Worm (Caenorhabditis elegans): Measurements from ENCODE around the gene msp-49.

The msp-49 gene

DNA sequence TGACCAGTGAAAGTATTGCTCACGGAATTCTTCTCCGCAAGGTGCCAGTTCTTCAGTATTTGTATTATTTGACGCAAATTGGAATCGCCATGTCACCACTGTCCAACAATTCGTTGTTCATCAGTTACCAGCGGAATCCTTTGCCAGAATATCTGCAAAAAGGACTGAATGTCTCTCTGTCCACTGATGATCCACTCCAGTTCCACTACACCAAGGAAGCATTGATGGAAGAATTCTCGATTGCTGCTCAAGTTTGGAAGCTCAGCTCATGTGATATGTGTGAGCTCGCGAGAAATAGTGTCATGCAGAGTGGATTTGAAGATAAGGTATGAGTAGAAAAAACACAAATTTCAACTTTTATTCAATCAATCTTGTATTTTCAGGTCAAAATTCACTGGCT lies 15.0 kb downstream of the msp-49 start:
- TF ChIP-seq F39B2.1 (GFP tag; IDR thresholded peaks at IDR 0.05) (no peak), Y95B8A.8 (GFP tag; IDR thresholded peaks at IDR 0.05) (no peak), ceh-100 (GFP tag; IDR thresholded peaks at IDR 0.05) (no peak), fkh-3 (tag; optimal IDR thresholded peaks at IDR 0.05) (no peak), nhr-80 (tag; optimal IDR thresholded peaks at IDR 0.05) (no peak), Y79H2A.3 (GFP tag; conservative IDR thresholded peaks at IDR 0.05) (no peak), let-526 (GFP tag; IDR thresholded peaks at IDR 0.05) (no peak), B0336.3 (GFP tag; IDR thresholded peaks at IDR 0.05) (no peak), zim-3 (tag; optimal IDR thresholded peaks at IDR 0.05) (no peak), snpc-1.3 (tag; optimal IDR thresholded peaks at IDR 0.05; ENCODE audit: insufficient read depth) (no peak), T07F8.4 (tag; optimal IDR thresholded peaks at IDR 0.05) (no peak), pbrm-1 (GFP tag; IDR thresholded peaks at IDR 0.05) (no peak), F22D6.2 (tag; optimal IDR thresholded peaks at IDR 0.05) (no peak), pha-4 (tag; optimal IDR thresholded peaks at IDR 0.05) (no peak), ZK185.1 (tag; optimal IDR thresholded peaks at IDR 0.05; ENCODE audit: poor library complexity, severe bottlenecking) (no peak), ztf-3 (GFP tag; optimal IDR thresholded peaks at IDR 0.05) (no peak)

DNA sequence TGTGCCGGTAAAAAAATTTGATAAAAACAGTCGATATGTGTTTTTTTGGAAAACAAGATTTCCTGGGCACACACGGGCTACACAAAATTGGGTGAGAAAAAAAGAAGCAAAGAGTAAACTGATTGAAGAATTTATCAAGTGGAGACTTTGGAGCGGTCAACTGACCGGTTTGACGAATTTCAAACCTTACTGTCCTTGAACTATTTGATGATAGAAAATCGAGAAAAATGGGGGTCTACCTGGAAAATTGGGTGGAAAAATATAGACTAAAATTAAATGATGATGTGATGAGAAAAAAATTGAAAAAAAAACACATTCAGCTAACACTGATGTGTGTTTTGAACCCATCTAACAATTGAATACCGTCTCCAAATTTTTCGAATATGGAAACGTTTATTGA lies 16.7 kb downstream of the msp-49 start, which contains the start of gene C34F11.8:
TSS of gene C34F11.8 (minus strand) at position 135 of the 400 bp plus-strand sequence.
- TF ChIP-seq nfyb-1 (GFP tag; IDR thresholded peaks at IDR 0.05): no peak
- TF ChIP-seq ceh-58 (GFP tag; IDR thresholded peaks at IDR 0.05): no peak
- no peak for TF ChIP-seq rcor-1 (GFP tag; IDR thresholded peaks at IDR 0.05)
- no peak for TF ChIP-seq lin-40 (tag; optimal IDR thresholded peaks at IDR 0.05)
- no peak for TF ChIP-seq ceh-100 (GFP tag; IDR thresholded peaks at IDR 0.05)
- TF ChIP-seq dox-1 (GFP tag; IDR thresholded peaks at IDR 0.05): no peak
- TF ChIP-seq Y56A3A.18 (GFP tag; IDR thresholded peaks at IDR 0.05): no peak
- TF ChIP-seq lir-1 (GFP tag; conservative IDR thresholded peaks at IDR 0.05): no peak
- no peak for TF ChIP-seq somi-1 (GFP tag; optimal IDR thresholded peaks at IDR 0.05)
- no peak for TF ChIP-seq ZK185.1 (tag; optimal IDR thresholded peaks at IDR 0.05; ENCODE audit: poor library complexity, severe bottlenecking)
- no peak for TF ChIP-seq T26A5.8 (tag; optimal IDR thresholded peaks at IDR 0.05)
- TF ChIP-seq ceh-27 (GFP tag; optimal IDR thresholded peaks at IDR 0.05): no peak
- TF ChIP-seq F10E7.11 (tag; optimal IDR thresholded peaks at IDR 0.05): no peak
- no peak for TF ChIP-seq pbrm-1 (GFP tag; IDR thresholded peaks at IDR 0.05)
- TF ChIP-seq zfh-2 (GFP tag; conservative IDR thresholded peaks at IDR 0.05): no peak

DNA sequence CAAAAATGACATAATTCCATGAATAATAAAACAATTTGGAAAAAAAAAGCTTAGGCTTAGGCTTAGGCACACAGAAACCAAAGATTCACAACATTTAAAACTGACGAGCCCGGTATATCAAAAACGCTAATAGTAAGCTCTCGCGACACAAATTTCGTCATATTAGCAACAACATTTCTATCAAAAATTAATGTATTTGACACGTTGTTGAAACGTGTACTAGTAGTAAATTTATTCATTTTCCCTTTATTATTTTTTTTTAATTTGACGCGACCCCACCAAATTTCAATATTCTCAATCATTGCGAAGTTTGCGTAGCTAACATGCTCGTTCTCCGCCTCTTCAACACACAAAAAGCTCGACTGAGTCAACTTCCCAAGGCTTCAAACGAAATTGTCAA lies 17.8 kb downstream of the msp-49 start, which contains the start of gene C34F11.2:
TSS of gene C34F11.2 (plus strand) at position 301 of the 400 bp plus-strand sequence.
- no peak for TF ChIP-seq ceh-100 (GFP tag; IDR thresholded peaks at IDR 0.05)
- no peak for TF ChIP-seq T26A5.8 (tag; optimal IDR thresholded peaks at IDR 0.05)
- no peak for TF ChIP-seq mxl-1 (tag; optimal IDR thresholded peaks at IDR 0.05)
- no peak for TF ChIP-seq ZK185.1 (tag; optimal IDR thresholded peaks at IDR 0.05; ENCODE audit: poor library complexity, severe bottlenecking)
- TF ChIP-seq sptf-2 (GFP tag; optimal IDR thresholded peaks at IDR 0.05): no peak
- no peak for TF ChIP-seq hmg-1.2 (GFP tag; IDR thresholded peaks at IDR 0.05)
- TF ChIP-seq T07F8.4 (tag; optimal IDR thresholded peaks at IDR 0.05): no peak
- TF ChIP-seq nfyb-1 (GFP tag; IDR thresholded peaks at IDR 0.05): no peak
- TF ChIP-seq F22D6.2 (tag; optimal IDR thresholded peaks at IDR 0.05): no peak
- TF ChIP-seq pbrm-1 (GFP tag; IDR thresholded peaks at IDR 0.05): no peak
- no peak for TF ChIP-seq unc-62 (GFP tag; optimal IDR thresholded peaks at IDR 0.05)

DNA sequence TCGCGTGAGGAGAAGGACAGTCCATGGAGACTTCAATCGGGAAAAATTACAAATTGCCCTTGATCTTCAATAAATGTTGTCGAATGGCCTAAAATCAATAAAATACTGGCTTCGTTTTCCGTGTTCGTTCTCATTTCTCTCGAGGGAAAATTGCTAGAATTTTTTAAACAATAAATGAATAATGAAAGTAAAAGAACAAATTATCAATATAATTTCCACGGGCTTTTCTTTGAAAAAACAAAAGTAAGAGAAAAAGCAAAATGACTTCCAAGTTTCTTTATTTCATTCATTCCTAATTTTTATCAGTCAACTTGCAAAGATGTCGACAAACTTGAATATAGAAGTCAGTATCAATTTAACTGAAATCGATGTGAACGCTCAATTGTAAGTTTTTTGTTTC lies 18.5 kb downstream of the msp-49 start, which contains the start of gene C34F11.1:
TSS of gene C34F11.1 (plus strand) at position 301 of the 400 bp plus-strand sequence.
- TF ChIP-seq chd-7 (tag; optimal IDR thresholded peaks at IDR 0.05): no peak
- no peak for TF ChIP-seq ama-1 (optimal IDR thresholded peaks at IDR 0.05)
- TF ChIP-seq ama-1 (GFP tag; optimal IDR thresholded peaks at IDR 0.05): no peak
- TF ChIP-seq unc-130 (GFP tag; optimal IDR thresholded peaks at IDR 0.05): no peak
- TF ChIP-seq hlh-26 (GFP tag; conservative IDR thresholded peaks at IDR 0.05): no peak

Measured in whole organism, young adult.